Worm (Caenorhabditis elegans) whole organism, dauer: ENCODE results near the gene ZK892.5.
"Not testable (repeated sequence)": the region's sequence is repeated elsewhere in the genome, so short reads cannot be mapped to it uniquely, and the experiment has no call there.

Experiments used
- unc-62 ChIP-seq: sonication (generic microtip); optimal IDR thresholded peaks from 2 replicates; lab custom pipeline; 2017; ENCODE audit warnings: missing biosample characterization, missing genetic modification reagents, missing genetic modification characterization

ZK892.5 gene

DNA sequence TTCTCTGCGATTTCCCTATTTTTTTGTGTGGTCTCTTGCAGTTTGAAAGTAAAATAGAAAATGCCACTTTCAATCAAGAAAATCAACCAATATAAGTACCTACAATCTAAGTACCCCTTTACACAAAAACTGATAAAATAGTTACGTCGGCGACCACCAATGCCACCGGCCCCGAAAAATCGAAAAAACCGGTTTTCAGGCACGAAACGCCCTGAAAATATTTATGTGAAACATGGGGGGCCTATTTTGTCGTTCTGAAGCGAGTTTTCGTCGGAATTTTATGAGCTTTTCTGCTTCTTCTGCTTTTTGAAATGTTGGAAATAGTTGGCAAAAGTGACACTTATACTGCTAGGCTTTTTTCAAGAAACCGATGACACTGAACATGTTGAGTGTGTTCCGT, 19.4 kb upstream of the ZK892.5 start:
- TF ChIP-seq unc-62 (GFP tag; lab: Kevin White, UChicago), result no peak

DNA sequence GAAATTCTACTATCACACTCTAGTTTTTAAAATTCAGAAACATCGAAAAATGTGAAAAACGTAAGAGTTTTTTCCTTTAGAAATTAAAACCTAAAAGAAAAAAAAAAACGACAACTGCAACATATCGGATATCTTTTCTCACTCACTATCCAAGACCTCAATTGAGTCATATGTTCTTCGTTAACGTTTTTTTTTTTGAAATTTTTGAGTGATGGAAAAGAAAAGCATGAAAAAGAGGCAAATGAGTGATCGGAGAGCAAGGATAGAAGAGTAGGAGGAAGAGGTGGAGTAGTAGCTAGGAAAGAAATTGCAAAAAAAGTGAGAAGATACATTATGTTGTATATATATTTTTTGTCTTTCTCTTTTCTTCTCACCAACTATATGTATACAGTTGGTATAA, 18.5 kb upstream of the ZK892.5 start:
- no peak for TF ChIP-seq unc-62 (GFP tag; lab: Kevin White, UChicago)

DNA sequence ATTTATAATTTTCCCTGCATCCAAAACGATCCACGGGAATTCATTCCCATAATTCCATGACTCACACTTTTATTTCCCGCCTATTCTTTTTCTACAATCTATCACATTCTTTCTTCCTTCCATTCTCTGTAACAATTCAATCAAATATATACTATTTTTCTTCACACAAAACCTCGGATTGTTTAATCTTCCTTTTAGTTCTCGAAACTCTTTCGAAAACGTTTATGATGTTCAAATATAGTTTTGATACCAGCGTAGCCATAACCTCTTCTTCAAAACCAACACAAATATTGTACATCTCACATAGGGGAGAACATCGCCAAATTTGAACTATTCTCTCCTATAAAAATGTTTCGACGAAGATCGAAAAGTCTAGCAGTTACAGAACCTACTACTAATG, 17.2 kb upstream of the ZK892.5 start, which contains the start of gene lec-3:
TSS of gene lec-3 (plus strand) at position 301 of the 400 bp plus-strand sequence.
- no peak for TF ChIP-seq unc-62 (GFP tag; lab: Kevin White, UChicago)

DNA sequence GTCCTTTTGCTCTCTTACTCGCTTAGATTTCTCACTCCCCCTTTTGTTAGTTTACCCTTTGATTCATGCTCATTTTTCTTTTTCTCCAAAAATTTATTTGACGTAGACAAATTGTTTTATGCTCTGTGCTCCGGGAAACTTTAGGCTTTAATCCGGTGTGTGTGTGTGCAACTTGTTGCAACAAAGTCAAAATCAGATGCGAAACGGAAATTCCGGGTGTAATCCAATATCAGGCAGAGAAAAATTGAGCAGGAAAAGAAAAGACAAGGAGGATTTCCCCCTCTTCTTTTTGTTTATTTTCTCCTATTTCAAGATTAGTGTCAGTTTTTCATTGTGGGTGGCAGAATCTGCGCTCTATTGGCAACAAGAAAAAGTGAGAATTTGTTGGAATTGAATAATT, 15.5 kb upstream of the ZK892.5 start:
- TF ChIP-seq unc-62 (GFP tag; lab: Kevin White, UChicago), result no peak

DNA sequence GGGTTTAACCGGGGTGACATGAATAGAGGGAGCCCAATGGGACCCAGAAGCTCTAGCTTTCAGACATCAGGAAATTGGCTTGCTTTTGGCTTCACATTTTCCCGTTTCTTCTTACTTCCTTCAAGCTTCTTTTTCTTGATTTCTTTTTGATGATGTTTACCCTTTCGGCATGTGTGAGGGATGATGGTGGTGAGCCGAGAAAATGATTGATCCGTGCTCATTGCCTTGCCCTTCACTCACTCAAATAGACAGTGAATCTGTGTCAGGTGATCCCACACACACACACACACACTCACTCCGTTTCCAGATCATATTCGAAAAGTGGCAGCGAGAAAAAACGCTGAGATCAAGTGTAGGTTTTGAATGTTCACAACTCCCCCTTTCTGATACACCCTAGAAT, 13.3 kb upstream of the ZK892.5 start:
- no peak for TF ChIP-seq unc-62 (GFP tag; lab: Kevin White, UChicago)

DNA sequence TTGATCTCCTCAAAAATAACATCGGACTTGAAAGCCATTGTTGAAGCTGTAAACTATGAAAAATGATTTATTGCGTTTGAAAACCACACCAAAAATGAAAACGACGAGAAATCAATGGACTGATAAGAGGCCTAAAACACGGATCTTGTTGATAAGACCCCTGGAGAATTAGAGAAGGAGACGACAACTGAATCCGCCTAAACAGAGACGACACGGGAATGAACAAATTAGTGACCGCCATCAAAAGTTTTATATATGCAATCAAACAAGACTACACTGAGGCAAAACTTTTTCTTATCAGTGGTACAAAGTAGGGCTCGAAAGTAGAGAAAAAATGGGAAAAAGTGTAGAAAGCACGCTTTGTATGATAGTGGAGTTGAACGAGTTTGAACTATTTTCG, 7.0 kb upstream of the ZK892.5 start, which contains the start of gene nlt-1:
TSS of gene nlt-1 (minus strand) at position 78 of the 400 bp plus-strand sequence.
- no peak for TF ChIP-seq unc-62 (GFP tag; lab: Kevin White, UChicago)

DNA sequence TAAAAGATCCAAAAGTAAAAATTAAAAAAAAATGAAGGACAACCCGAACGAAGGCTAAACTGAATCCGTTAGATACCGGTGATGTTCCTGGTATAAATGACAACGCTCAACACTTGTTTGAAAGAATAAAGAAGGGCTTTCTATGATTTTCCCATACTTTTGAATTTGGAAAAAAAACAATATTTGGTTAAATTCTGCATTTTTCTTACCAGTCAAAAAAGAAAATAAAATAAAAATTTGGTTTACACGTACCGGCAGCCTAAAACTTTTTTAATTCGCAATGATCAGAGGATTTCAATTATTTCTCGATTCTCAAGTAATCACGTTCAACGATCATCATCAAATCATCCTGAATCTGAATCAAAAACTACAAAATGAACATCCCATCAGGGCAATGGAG, 6.5 kb upstream of the ZK892.5 start, which contains the start of gene ZK892.3:
TSS of gene ZK892.3 (plus strand) at position 301 of the 400 bp plus-strand sequence.
- TF ChIP-seq unc-62 (GFP tag; lab: Kevin White, UChicago), result no peak

DNA sequence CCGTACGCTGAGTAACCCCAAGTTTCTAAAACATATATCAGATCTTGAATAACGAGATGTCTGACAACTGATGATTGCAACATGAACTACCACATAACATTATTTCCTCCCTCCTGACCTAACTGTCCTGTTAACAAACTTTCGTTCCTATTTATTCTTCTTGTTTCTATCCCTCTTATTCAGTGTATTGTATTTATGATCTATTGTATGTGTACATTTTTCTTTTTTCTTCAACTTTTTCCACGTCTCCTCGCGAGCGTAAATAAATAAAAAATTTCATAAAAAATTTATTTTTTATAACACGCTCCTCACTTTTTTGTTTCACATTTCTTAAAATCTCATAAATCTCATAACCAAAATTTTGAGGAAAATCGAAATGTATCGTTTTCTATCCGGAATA, 1.8 kb upstream of the ZK892.5 start, which contains the start of gene ZK892.4:
TSS of gene ZK892.4 (plus strand) at position 301 of the 400 bp plus-strand sequence.
- not testable (repeated sequence) for TF ChIP-seq unc-62 (GFP tag; lab: Kevin White, UChicago)

DNA sequence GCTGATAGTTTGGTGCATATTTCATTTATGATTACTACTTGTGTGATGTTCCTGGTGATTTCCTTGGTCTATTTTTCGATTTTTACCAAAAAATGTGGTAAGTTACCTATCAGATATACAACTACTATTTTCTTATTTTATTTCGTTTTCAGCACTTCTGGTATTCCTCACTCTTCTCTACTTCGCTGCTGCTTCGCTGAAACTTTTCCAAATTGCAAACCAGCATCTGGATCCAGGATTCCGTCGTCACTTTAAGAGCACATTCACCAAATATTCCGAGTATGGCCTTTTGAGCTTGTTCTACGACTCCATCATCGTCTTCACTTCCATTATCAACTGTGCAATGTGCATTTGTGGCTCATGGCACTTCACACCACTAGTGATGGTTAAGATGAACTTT, 535 bp downstream of the ZK892.5 start:
- TF ChIP-seq unc-62 (GFP tag; lab: Kevin White, UChicago), result no peak

DNA sequence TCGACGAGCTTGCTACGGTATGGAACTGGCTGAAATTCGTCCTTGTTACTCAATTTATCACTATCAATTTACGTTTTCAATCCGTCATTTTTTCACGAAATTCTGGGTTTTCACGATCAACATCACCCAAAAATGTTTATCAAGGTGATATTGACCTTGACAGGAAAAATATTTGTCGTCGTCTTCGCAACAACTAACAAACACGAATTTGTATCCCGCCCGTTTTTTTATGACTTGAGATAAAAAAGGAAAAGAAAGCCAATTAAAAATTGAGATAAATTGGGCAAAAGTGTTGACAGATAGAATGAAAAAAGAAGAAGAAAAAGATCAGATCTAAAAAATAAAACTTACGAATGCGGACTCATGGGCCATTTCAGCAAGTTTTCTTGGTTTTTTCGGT, 2.9 kb downstream of the ZK892.5 start:
- no peak for TF ChIP-seq unc-62 (GFP tag; lab: Kevin White, UChicago)

DNA sequence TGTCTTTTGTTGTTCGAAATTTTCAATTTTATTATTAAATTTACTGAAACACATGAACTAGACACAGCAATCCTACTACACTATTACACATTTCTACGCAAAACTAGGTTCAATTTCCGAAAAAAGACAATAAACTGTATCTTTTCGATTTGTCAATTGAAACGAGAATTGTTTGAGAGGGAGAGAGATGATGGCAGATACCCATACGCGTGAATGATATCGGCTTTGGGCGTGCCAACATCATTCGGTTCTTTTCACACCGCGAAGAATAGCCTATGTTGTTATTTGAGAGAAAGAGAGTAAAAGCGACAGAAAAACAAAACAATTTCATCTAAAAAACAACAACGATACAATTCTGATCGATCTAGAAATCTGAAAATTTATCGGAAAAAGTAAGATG, 3.7 kb downstream of the ZK892.5 start:
- TF ChIP-seq unc-62 (GFP tag; lab: Kevin White, UChicago), result no peak

DNA sequence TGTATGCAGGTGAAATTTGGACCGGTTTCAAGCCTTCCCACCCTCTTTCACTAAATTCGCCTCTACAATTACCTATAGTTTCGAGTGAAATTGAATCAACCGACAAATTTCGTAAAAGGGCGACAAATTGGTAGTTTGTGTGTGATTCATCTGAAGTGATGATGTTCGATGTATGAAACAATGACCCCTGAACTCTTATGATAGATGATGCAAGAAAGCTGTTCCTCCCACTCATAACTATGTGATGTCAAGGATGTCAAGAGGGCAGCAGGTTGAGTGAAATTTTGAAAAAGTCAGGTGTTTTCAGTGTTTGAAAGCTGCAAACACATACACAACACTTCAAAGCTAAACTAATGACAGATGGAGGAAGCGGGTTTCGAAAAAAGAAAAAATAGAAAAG, 4.5 kb downstream of the ZK892.5 start:
- no peak for TF ChIP-seq unc-62 (GFP tag; lab: Kevin White, UChicago)

DNA sequence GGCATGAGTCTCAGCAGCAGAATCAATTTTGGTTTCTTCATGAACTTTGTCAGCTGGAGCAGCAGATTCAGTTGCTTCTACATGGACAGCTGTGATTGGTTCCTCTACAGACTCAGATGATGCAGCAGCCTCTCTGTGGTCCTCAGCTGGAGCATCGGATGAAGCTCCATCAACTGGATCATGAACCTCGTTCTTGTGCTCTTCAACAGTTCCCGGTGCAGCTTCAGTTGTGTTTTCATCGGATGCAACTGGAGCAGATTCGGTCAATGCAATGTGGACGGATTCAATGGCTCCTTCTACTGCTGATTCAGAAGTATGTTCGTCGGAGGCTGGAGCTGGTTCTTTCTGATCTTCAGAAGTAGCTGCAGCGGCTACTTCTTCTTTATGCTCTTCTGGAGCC, 6.4 kb downstream of the ZK892.5 start:
- no peak for TF ChIP-seq unc-62 (GFP tag; lab: Kevin White, UChicago)

DNA sequence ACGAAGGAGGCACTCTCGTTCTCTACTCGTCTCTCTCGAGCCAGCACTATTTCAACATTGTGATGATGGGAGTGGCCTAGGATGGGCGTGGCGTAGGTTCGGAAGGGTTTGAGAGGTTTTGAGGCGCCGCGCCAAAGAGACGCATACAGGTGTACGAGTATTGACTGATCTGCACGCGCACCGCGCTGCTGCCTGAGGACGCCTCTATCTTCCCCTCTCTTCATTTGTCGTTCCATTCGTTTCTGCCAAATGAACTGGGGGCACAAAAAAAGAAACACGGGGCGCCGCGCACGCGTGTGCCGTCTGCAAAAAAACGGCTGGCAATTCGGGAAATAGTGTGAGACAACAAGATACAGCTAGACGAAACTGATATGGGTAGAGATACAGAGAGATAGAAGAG, 8.0 kb downstream of the ZK892.5 start, which contains the start of gene lec-2:
TSS of gene lec-2 (minus strand) at position 171 of the 400 bp plus-strand sequence.
- no peak for TF ChIP-seq unc-62 (GFP tag; lab: Kevin White, UChicago)

DNA sequence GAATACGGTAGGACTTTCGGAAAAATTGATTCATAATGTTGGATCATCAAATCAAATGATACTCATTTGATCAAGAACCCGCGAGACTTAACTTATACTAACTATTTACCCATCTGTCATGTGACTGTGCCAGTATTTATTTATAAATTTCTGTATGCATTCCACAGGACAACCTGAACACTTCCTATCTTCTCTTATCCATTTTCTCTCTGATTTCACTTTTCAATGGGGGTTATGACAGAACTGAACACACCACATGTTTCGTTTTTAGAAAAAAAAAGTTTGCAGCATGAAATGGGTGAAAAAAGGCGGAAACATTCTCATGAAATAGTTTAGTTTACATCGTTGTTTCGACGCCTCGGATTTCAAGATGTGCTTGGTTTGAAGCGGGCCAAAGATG, 9.5 kb downstream of the ZK892.5 start:
- no peak for TF ChIP-seq unc-62 (GFP tag; lab: Kevin White, UChicago)

DNA sequence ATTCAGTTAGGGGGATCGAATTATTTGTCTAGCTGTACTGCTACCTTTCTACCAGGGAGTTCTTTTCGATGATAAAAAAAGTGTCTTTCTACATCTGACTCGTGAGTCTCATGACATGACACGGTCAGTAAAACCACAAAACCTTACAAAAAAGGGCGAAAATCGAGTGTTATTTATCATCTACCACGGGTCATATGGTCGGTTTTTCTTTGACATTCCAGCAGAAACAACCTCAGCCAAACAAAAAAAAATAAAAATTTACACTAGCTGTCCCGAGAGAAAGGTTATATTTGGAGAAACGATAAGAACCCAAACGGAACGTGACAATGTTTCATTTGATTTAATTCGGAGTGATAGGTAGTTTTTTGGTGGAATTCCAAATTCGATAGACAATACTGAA, 11.7 kb downstream of the ZK892.5 start:
- no peak for TF ChIP-seq unc-62 (GFP tag; lab: Kevin White, UChicago)

DNA sequence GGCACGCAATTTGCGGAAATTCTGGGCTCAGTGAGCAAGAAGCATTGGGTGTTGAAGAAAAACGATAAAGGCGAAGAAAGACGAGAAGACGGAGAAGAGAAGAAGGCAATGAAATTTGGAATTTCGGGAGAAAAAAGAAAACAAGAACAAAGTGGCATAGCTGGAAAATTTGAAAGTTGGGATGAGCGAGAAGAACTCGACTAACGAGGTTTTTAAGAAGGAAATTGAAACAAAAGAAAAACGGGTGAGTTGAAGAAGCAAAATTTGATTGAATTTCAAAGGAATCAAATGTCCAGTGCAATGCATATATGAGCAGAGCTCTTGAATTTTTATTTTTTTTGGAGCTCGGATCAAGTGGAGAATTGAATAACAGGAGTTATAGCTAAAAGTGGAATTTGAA, 13.7 kb downstream of the ZK892.5 start:
- no peak for TF ChIP-seq unc-62 (GFP tag; lab: Kevin White, UChicago)

DNA sequence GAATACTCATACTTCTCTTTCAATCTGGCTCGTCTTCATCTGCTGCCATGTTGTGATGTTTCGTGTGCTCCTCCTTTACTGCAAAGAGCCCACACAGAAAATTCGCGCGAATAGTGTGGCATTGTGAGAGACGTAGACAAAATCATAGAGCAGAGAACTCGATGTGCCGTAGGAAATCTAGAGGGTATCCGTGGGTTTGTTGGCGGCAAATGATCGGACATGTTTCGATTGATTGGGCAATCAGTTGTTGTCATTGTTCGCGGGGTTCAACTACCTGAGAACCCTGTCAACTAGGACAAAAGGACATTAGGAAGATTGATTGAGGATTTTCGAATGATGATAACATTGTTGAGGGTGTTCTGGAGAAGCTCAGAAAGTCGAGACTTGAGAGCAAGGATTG, 17.0 kb downstream of the ZK892.5 start:
- TF ChIP-seq unc-62 (GFP tag; lab: Kevin White, UChicago), result no peak
